Worm (Caenorhabditis elegans): ENCODE measurements around the gene Y72A10A.1.

DNA sequence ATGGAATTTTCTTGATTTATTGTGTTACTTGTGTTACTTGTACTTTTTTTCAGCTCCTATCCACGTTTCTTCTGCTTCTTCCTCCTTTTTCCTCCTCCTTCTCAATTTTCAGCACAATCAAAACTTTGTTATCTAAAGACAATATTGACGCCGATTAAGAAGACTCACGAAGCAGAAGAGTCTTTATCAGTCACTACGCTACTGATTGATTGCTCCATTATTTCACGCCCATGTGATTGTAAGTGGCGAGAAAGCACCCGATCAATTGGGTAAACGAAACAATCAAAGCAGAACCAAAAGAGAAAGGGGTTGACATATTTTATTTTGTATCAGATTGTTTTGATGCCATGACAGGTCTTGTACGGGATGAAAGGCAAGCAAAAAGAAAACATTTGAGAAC lies 31.1 kb upstream of the Y72A10A.1 start, which contains the start of gene T25B2.2:
- TF ChIP-seq nhr-25 (tag; optimal IDR thresholded peaks at IDR 0.05), result no peak
- no peak for TF ChIP-seq elt-3 (tag; optimal IDR thresholded peaks at IDR 0.05)
- no peak for TF ChIP-seq nhr-11 (tag; optimal IDR thresholded peaks at IDR 0.05)
- no peak for TF ChIP-seq gmeb-1 (tag; optimal IDR thresholded peaks at IDR 0.05)
- TF ChIP-seq ama-1 (optimal IDR thresholded peaks at IDR 0.05), result no peak
- TF ChIP-seq unc-55 (GFP tag; optimal IDR thresholded peaks at IDR 0.05), result no peak

All from whole organism, L2 larva.